Worm (Caenorhabditis elegans): ENCODE measurements around the gene sdc-2.
A peak's percentile ranks its signal among the peaks of the same experiment; 100 is the strongest.

The sdc-2 gene

ce11 chrX:11522058-11522757 is at the start of gene sdc-2:
sdc-2 (plus strand) TSS chrX:11522707.
- no peak for TF ChIP-seq hlh-8 (tag; optimal IDR thresholded peaks at IDR 0.05)
- no peak for TF ChIP-seq pha-2 (tag; optimal IDR thresholded peaks at IDR 0.05)
- no peak for TF ChIP-seq T23F11.4 (GFP tag; optimal IDR thresholded peaks at IDR 0.05)
- no peak for TF ChIP-seq elt-2 (tag; optimal IDR thresholded peaks at IDR 0.05)
- TF ChIP-seq ceh-19 (GFP tag; optimal IDR thresholded peaks at IDR 0.05): no peak
- TF ChIP-seq ceh-18 (tag; optimal IDR thresholded peaks at IDR 0.05): no peak
- TF ChIP-seq unc-42 (tag; optimal IDR thresholded peaks at IDR 0.05): no peak
- no peak for TF ChIP-seq ceh-34 (tag; optimal IDR thresholded peaks at IDR 0.05)
- TF ChIP-seq rnt-1 (tag; optimal IDR thresholded peaks at IDR 0.05): no peak
- no peak for TF ChIP-seq nhr-232 (tag; optimal IDR thresholded peaks at IDR 0.05)
- peak; percentile 55 for TF ChIP-seq dve-1 (tag; optimal IDR thresholded peaks at IDR 0.05)
- peak; percentile 49 for TF ChIP-seq pros-1 (tag; optimal IDR thresholded peaks at IDR 0.05)
- TF ChIP-seq dmd-4 (tag; optimal IDR thresholded peaks at IDR 0.05; ENCODE audit: borderline replicate concordance): no peak
- peak; percentile 58 for TF ChIP-seq unc-55 (GFP tag; optimal IDR thresholded peaks at IDR 0.05)
- no peak for TF ChIP-seq ceh-14 (tag; optimal IDR thresholded peaks at IDR 0.05)
- TF ChIP-seq C08G9.2 (tag; optimal IDR thresholded peaks at IDR 0.05): no peak
- peak; percentile 74 for TF ChIP-seq ceh-31 (tag; optimal IDR thresholded peaks at IDR 0.05)
- TF ChIP-seq ceh-48 (tag; optimal IDR thresholded peaks at IDR 0.05): no peak
- no peak for TF ChIP-seq F13H6.1 (tag; optimal IDR thresholded peaks at IDR 0.05)
- no peak for TF ChIP-seq tbx-7 (tag; optimal IDR thresholded peaks at IDR 0.05)
- no peak for TF ChIP-seq pat-9 (tag; optimal IDR thresholded peaks at IDR 0.05)
- no peak for TF ChIP-seq pag-3 (tag; optimal IDR thresholded peaks at IDR 0.05; ENCODE audit: borderline replicate concordance)
- no peak for TF ChIP-seq sox-4 (tag; optimal IDR thresholded peaks at IDR 0.05)
- no peak for TF ChIP-seq ceh-45 (GFP tag; IDR thresholded peaks at IDR 0.05)
- TF ChIP-seq che-1 (tag; optimal IDR thresholded peaks at IDR 0.05): peak; percentile 9
- TF ChIP-seq ref-2 (tag; optimal IDR thresholded peaks at IDR 0.05): no peak
- no peak for TF ChIP-seq elt-4 (tag; optimal IDR thresholded peaks at IDR 0.05)
- no peak for TF ChIP-seq syd-9 (tag; optimal IDR thresholded peaks at IDR 0.05)
- TF ChIP-seq unc-86 (tag; optimal IDR thresholded peaks at IDR 0.05): no peak
- no peak for TF ChIP-seq ceh-30 (tag; optimal IDR thresholded peaks at IDR 0.05)
- no peak for TF ChIP-seq K09A11.1 (tag; optimal IDR thresholded peaks at IDR 0.05; ENCODE audit: insufficient read depth)
- no peak for TF ChIP-seq sox-2 (GFP tag; IDR thresholded peaks at IDR 0.05)

DNA sequence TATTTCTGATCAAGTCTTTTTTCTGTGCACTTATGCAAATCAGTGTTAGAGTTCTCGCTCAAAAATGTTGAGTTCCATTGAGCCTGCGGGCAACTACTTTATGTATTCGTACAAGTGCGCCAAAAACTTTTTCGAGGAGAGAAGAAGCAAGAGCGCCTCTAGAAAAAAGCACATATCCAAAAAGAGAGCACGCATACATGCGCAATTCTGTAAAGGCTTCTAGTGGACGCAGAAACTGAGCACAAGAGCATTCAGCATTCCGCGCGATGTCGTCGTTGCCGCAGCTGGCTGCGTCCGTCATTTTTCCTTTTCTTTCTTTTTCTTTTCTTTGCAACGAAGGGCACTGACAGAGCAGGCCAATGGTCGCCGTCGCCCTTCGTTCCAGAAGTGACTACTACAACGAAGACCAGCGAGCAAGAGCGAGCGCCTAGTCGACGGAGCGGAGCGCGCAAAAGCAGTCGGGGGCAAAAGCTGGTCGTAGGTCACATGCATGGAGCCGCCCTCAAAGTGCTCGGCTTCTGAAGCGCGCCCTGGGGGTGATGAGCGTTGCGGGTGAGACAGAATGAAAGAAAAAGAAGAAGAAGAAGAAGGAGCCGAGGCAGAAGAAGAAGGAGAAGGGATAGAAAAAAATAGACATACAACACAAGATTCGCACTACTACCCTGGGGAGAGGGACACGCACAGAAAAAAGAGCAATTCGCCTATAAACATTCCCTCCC is 49.4 kb upstream of the sdc-2 start:
- no peak for TF ChIP-seq ceh-9 (tag; optimal IDR thresholded peaks at IDR 0.05)
- TF ChIP-seq ceh-18 (tag; optimal IDR thresholded peaks at IDR 0.05): peak; percentile 72
- no peak for TF ChIP-seq pat-9 (tag; optimal IDR thresholded peaks at IDR 0.05)
- no peak for TF ChIP-seq madf-2 (tag; optimal IDR thresholded peaks at IDR 0.05)
- TF ChIP-seq sdc-2 (tag; optimal IDR thresholded peaks at IDR 0.05): no peak
- no peak for TF ChIP-seq hlh-15 (tag; optimal IDR thresholded peaks at IDR 0.05)
- no peak for TF ChIP-seq fkh-10 (GFP tag; optimal IDR thresholded peaks at IDR 0.05)
- no peak for TF ChIP-seq ceh-45 (GFP tag; IDR thresholded peaks at IDR 0.05)
- TF ChIP-seq nhr-232 (tag; optimal IDR thresholded peaks at IDR 0.05): no peak
- no peak for TF ChIP-seq F13H6.1 (tag; optimal IDR thresholded peaks at IDR 0.05)
- TF ChIP-seq Y22D7AL.16 (tag; optimal IDR thresholded peaks at IDR 0.05): no peak
- no peak for TF ChIP-seq ceh-6 (GFP tag; optimal IDR thresholded peaks at IDR 0.05)
- TF ChIP-seq pha-4 (tag; optimal IDR thresholded peaks at IDR 0.05): no peak
- TF ChIP-seq ref-2 (tag; optimal IDR thresholded peaks at IDR 0.05): no peak
- no peak for TF ChIP-seq npax-4 (tag; optimal IDR thresholded peaks at IDR 0.05)
- peak; percentile 78 for TF ChIP-seq ceh-31 (tag; optimal IDR thresholded peaks at IDR 0.05)
- no peak for TF ChIP-seq nhr-11 (tag; optimal IDR thresholded peaks at IDR 0.05)
- TF ChIP-seq dve-1 (tag; optimal IDR thresholded peaks at IDR 0.05): no peak
- TF ChIP-seq ceh-34 (tag; optimal IDR thresholded peaks at IDR 0.05): peak; percentile 45
- no peak for TF ChIP-seq K02D7.2 (tag; optimal IDR thresholded peaks at IDR 0.05)
- TF ChIP-seq ama-1 (optimal IDR thresholded peaks at IDR 0.05): no peak
- no peak for TF ChIP-seq lin-11 (tag; optimal IDR thresholded peaks at IDR 0.05)
- no peak for TF ChIP-seq hlh-8 (tag; optimal IDR thresholded peaks at IDR 0.05)
- peak; percentile 71 for TF ChIP-seq nfya-1 (tag; optimal IDR thresholded peaks at IDR 0.05)
- TF ChIP-seq hlh-6 (tag; optimal IDR thresholded peaks at IDR 0.05): peak; percentile 20
- peak; percentile 78 for TF ChIP-seq elt-4 (tag; optimal IDR thresholded peaks at IDR 0.05)
- TF ChIP-seq C38D4.7 (GFP tag; optimal IDR thresholded peaks at IDR 0.05): no peak
- TF ChIP-seq tbx-7 (tag; optimal IDR thresholded peaks at IDR 0.05): no peak
- TF ChIP-seq pha-2 (tag; optimal IDR thresholded peaks at IDR 0.05): no peak
- no peak for TF ChIP-seq ets-4 (tag; optimal IDR thresholded peaks at IDR 0.05)

All from whole organism, late embryonic.